Worm (Caenorhabditis elegans): Measurements from ENCODE around the gene glr-7.

DNA sequence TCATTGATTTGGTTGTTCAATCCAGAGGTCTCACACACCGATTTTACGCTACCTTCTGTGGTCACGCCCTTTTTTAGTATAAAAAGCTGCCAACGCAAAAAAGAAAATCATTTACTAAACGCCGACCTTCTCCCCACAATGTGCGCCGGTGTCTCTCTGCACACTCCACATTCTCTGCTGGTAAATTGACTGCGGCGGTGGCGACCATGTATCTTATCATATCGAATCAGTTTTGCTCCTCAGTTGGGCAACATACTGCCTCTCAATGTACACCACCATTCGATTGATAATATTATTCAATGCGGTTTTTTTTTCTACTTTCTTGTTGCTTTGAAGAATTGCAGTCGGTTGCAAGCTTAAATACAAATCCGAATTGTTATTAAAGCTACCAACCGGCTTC, 47.5 kb downstream of the glr-7 start:
- TF ChIP-seq nhr-11 (tag; optimal IDR thresholded peaks at IDR 0.05) (no peak), ceh-30 (tag; optimal IDR thresholded peaks at IDR 0.05) (no peak), ama-1 (optimal IDR thresholded peaks at IDR 0.05) (no peak), odd-2 (tag; optimal IDR thresholded peaks at IDR 0.05) (no peak)
